Fruit fly (Drosophila melanogaster) whole organism, embryonic: ENCODE data around the gene Miga.

Experiments
- ATbp ChIP-seq: fragments of 200-800 bp; sonication (Bioruptor generic); optimal IDR thresholded peaks from 2 replicates; lab custom pipeline; 2017; ENCODE audit warnings: missing biosample characterization, mild to moderate bottlenecking, missing genetic modification characterization, missing genetic modification reagents
- BEAF-32 ChIP-seq: fragments of 200-800 bp; sonication (Bioruptor generic); optimal IDR thresholded peaks from 3 replicates; lab custom pipeline; 2017; ENCODE audit warnings: missing biosample characterization, missing genetic modification characterization, mild to moderate bottlenecking, moderate library complexity, missing genetic modification reagents
- BtbVII ChIP-seq: fragments of 200-800 bp; sonication (Bioruptor generic); optimal IDR thresholded peaks from 3 replicates; lab custom pipeline; 2017; ENCODE audit warnings: missing biosample characterization, mild to moderate bottlenecking, missing genetic modification characterization
- CG10431 ChIP-seq: fragments of 200-800 bp; sonication (Bioruptor generic); optimal IDR thresholded peaks from 3 replicates; lab custom pipeline; 2018; ENCODE audit warnings: missing biosample characterization, mild to moderate bottlenecking, missing genetic modification characterization
- CG12659 ChIP-seq: fragments of 200-800 bp; sonication (Bioruptor generic); optimal IDR thresholded peaks from 3 replicates; lab custom pipeline; 2017; ENCODE audit warnings: mild to moderate bottlenecking, missing biosample characterization, missing genetic modification reagents, missing genetic modification characterization
- CG12744 ChIP-seq: fragments of 200-800 bp; sonication (Bioruptor generic); optimal IDR thresholded peaks from 2 replicates; lab custom pipeline; 2016; ENCODE audit warnings: missing biosample characterization, missing genetic modification characterization
- CG1602 ChIP-seq: fragments of 200-800 bp; sonication (Bioruptor generic); optimal IDR thresholded peaks from 3 replicates; lab custom pipeline; 2016; ENCODE audit warnings: missing biosample characterization, missing genetic modification characterization
- CG16779 ChIP-seq: fragments of 200-800 bp; sonication (Bioruptor generic); IDR thresholded peaks from 2 replicates; pipeline ENCODE4 v1.3.6; 2022; ENCODE audit warnings: missing biosample characterization, missing genetic modification characterization
- CG16815 ChIP-seq: fragments of 200-800 bp; sonication (Bioruptor generic); optimal IDR thresholded peaks from 3 replicates; lab custom pipeline; 2017; ENCODE audit warnings: missing biosample characterization, mild to moderate bottlenecking, missing genetic modification characterization
- CG17328 ChIP-seq: fragments of 200-800 bp; sonication (Bioruptor generic); IDR thresholded peaks from 2 replicates; pipeline ENCODE4 v1.3.6; 2022; ENCODE audit warnings: missing biosample characterization, missing genetic modification characterization
- CG2129 ChIP-seq: fragments of 200-800 bp; sonication (Bioruptor generic); IDR thresholded peaks from 2 replicates; pipeline ENCODE4 v1.3.6; 2022; ENCODE audit warnings: missing biosample characterization, missing genetic modification characterization; ENCODE audit not compliant: partially characterized antibody
- CG34224 ChIP-seq: fragments of 200-800 bp; sonication (Bioruptor generic); IDR thresholded peaks from 3 replicates; pipeline ENCODE4 v1.3.6; 2022; ENCODE audit warnings: missing biosample characterization, missing genetic modification characterization; ENCODE audit not compliant: partially characterized antibody
- CG3995 ChIP-seq: fragments of 200-800 bp; sonication (Bioruptor generic); optimal IDR thresholded peaks from 3 replicates; lab custom pipeline; 2016; ENCODE audit warnings: missing biosample characterization, missing genetic modification characterization
- CG4854 ChIP-seq: fragments of 200-800 bp; sonication (Bioruptor generic); optimal IDR thresholded peaks from 2 replicates; lab custom pipeline; 2016; ENCODE audit warnings: missing biosample characterization, missing genetic modification characterization, inconsistent platforms
- CG6683 ChIP-seq: fragments of 200-800 bp; sonication (Bioruptor generic); optimal IDR thresholded peaks from 2 replicates; lab custom pipeline; 2017; ENCODE audit warnings: missing biosample characterization, mild to moderate bottlenecking, missing genetic modification characterization, missing genetic modification reagents
- CG6791 ChIP-seq: fragments of 200-800 bp; sonication (Bioruptor generic); IDR thresholded peaks from 3 replicates; pipeline ENCODE4 v1.3.6; 2022; ENCODE audit warnings: missing biosample characterization, missing genetic modification characterization; ENCODE audit not compliant: partially characterized antibody
- CG7928 ChIP-seq: fragments of 200-800 bp; sonication (Bioruptor generic); optimal IDR thresholded peaks from 2 replicates; lab custom pipeline; 2017; ENCODE audit warnings: missing biosample characterization, mild to moderate bottlenecking, missing genetic modification characterization
- CG8388 ChIP-seq: fragments of 200-800 bp; sonication (Bioruptor generic); optimal IDR thresholded peaks from 2 replicates; lab custom pipeline; 2019; ENCODE audit warnings: missing biosample characterization, mild to moderate bottlenecking, missing genetic modification characterization, moderate library complexity
- CG8944 ChIP-seq: fragments of 200-800 bp; sonication (Bioruptor generic); optimal IDR thresholded peaks from 3 replicates; lab custom pipeline; 2016; ENCODE audit warnings: missing biosample characterization, missing genetic modification characterization
- Dfd ChIP-seq, 2 experiments: fragments of >200 bp; optimal IDR thresholded peaks; 2 replicates each; lab custom pipeline; 2017; ENCODE audit warnings: missing biosample characterization in 2 of 2, missing genetic modification characterization in 2 of 2
- Fer2 ChIP-seq: fragments of 200-800 bp; sonication (Bioruptor generic); optimal IDR thresholded peaks from 2 replicates; lab custom pipeline; 2018; ENCODE audit warnings: missing biosample characterization, mild to moderate bottlenecking, missing genetic modification characterization, moderate library complexity
- GATAe ChIP-seq: fragments of 200-800 bp; sonication (Bioruptor generic); conservative IDR thresholded peaks from 2 replicates; pipeline ENCODE4 v1.3.6; 2022; ENCODE audit warnings: missing biosample characterization, missing genetic modification characterization
- HLH4C ChIP-seq: fragments of 200-800 bp; sonication (Bioruptor generic); IDR thresholded peaks from 3 replicates; pipeline ENCODE4 v1.3.6; 2022; ENCODE audit warnings: missing biosample characterization, missing genetic modification characterization; ENCODE audit not compliant: partially characterized antibody
- Hr3 ChIP-seq: fragments of 200-800 bp; sonication (Bioruptor generic); optimal IDR thresholded peaks from 3 replicates; lab custom pipeline; 2016; ENCODE audit warnings: missing biosample characterization, missing genetic modification characterization
- Hr78 ChIP-seq, 2 experiments: fragments of 200-800 bp in 1 of 2; fragments of >200 bp in 1 of 2; sonication (Bioruptor generic) in 1 of 2; optimal IDR thresholded peaks; 2 replicates each; lab custom pipeline; 2017 to 2019; ENCODE audit warnings: missing biosample characterization in 2 of 2, missing genetic modification characterization in 2 of 2, mild to moderate bottlenecking in 1 of 2, moderate library complexity in 1 of 2
- Mad ChIP-seq: fragments of 200-800 bp; sonication (Bioruptor generic); optimal IDR thresholded peaks from 2 replicates; lab custom pipeline; 2016; ENCODE audit warnings: missing biosample characterization, missing genetic modification characterization
- Oli ChIP-seq: fragments of 200-800 bp; sonication (Bioruptor generic); optimal IDR thresholded peaks from 2 replicates; lab custom pipeline; 2018; ENCODE audit warnings: missing biosample characterization, mild to moderate bottlenecking, missing genetic modification characterization, moderate library complexity
- Sox102F ChIP-seq: fragments of 200-800 bp; sonication (Bioruptor generic); optimal IDR thresholded peaks from 2 replicates; lab custom pipeline; 2018; ENCODE audit warnings: missing biosample characterization, mild to moderate bottlenecking, missing genetic modification characterization, moderate library complexity
- fd96Cb ChIP-seq: fragments of 200-800 bp; sonication (Bioruptor generic); optimal IDR thresholded peaks from 2 replicates; lab custom pipeline; 2018; ENCODE audit warnings: missing biosample characterization, mild to moderate bottlenecking, missing genetic modification characterization, moderate library complexity
- fu2 ChIP-seq: fragments of 200-800 bp; sonication (Bioruptor generic); optimal IDR thresholded peaks from 2 replicates; lab custom pipeline; 2016; ENCODE audit warnings: missing biosample characterization, missing genetic modification characterization
- grau ChIP-seq: fragments of 200-800 bp; optimal IDR thresholded peaks from 3 replicates; lab custom pipeline; 2019; ENCODE audit warnings: missing biosample characterization, mild to moderate bottlenecking, missing genetic modification characterization, moderate library complexity
- her ChIP-seq: fragments of 200-800 bp; sonication (Bioruptor generic); optimal IDR thresholded peaks from 2 replicates; lab custom pipeline; 2016; ENCODE audit warnings: missing biosample characterization, missing genetic modification characterization
- kni ChIP-seq: fragments of 200-800 bp; sonication (Bioruptor generic); optimal IDR thresholded peaks from 3 replicates; lab custom pipeline; 2017; ENCODE audit warnings: mild to moderate bottlenecking, missing biosample characterization, missing genetic modification reagents, missing genetic modification characterization
- knrl ChIP-seq: fragments of 200-800 bp; sonication (Bioruptor generic); IDR thresholded peaks from 3 replicates; pipeline ENCODE4 v1.3.6; 2022; ENCODE audit warnings: missing biosample characterization, missing genetic modification characterization; ENCODE audit not compliant: partially characterized antibody
- mirr ChIP-seq: fragments of 200-800 bp; sonication (Bioruptor generic); optimal IDR thresholded peaks from 3 replicates; lab custom pipeline; 2018; ENCODE audit warnings: missing biosample characterization, mild to moderate bottlenecking, missing genetic modification characterization
- mld ChIP-seq: fragments of 200-800 bp; sonication (Bioruptor generic); IDR thresholded peaks from 3 replicates; pipeline ENCODE4 v1.3.6; 2022; ENCODE audit warnings: missing biosample characterization, missing genetic modification characterization; ENCODE audit not compliant: partially characterized antibody
- otp ChIP-seq: fragments of 200-800 bp; sonication (Bioruptor generic); IDR thresholded peaks from 3 replicates; pipeline ENCODE4, ENCODE4 v1.3.6; 2022; ENCODE audit warnings: missing biosample characterization, missing genetic modification characterization
- row ChIP-seq: fragments of 200-800 bp; sonication (Bioruptor generic); IDR thresholded peaks from 3 replicates; pipeline ENCODE4 v1.3.6; 2022; ENCODE audit warnings: missing biosample characterization, missing genetic modification characterization
- seq ChIP-seq: fragments of 200-800 bp; sonication (Bioruptor generic); IDR thresholded peaks from 2 replicates; pipeline ENCODE4 v1.3.6; 2022; ENCODE audit warnings: missing biosample characterization, missing genetic modification characterization
- sisA ChIP-seq: fragments of 200-800 bp; sonication (Bioruptor generic); IDR thresholded peaks from 2 replicates; pipeline ENCODE4 v1.3.6; 2022; ENCODE audit warnings: missing biosample characterization, missing genetic modification characterization
- stwl ChIP-seq: fragments of 200-800 bp; sonication (Bioruptor generic); optimal IDR thresholded peaks from 3 replicates; lab custom pipeline; 2018; ENCODE audit warnings: missing biosample characterization, mild to moderate bottlenecking, missing genetic modification characterization, moderate library complexity
- sug ChIP-seq: fragments of 200-800 bp; optimal IDR thresholded peaks from 2 replicates; lab custom pipeline; 2019; ENCODE audit warnings: missing biosample characterization, mild to moderate bottlenecking, missing genetic modification characterization, moderate library complexity
- tll ChIP-seq, 2 experiments: fragments of 200-800 bp in 1 of 2; fragments of >200 bp in 1 of 2; sonication (Bioruptor generic) in 1 of 2; optimal IDR thresholded peaks; 2 replicates each; lab custom pipeline; 2017 to 2019; ENCODE audit warnings: missing biosample characterization in 2 of 2, missing genetic modification characterization in 2 of 2, mild to moderate bottlenecking in 1 of 2, moderate library complexity in 1 of 2
- ttk ChIP-seq: fragments of 200-800 bp; sonication (Bioruptor generic); IDR thresholded peaks from 2 replicates; pipeline ENCODE4 v2.1.2; 2022; ENCODE audit warnings: missing biosample characterization, missing genetic modification characterization
- unpg ChIP-seq: fragments of 200-800 bp; sonication (Bioruptor generic); optimal IDR thresholded peaks from 3 replicates; lab custom pipeline; 2018; ENCODE audit warnings: missing biosample characterization, mild to moderate bottlenecking, missing genetic modification characterization, moderate library complexity
- usp ChIP-seq: fragments of >200 bp; optimal IDR thresholded peaks from 2 replicates; lab custom pipeline; 2017; ENCODE audit warnings: missing biosample characterization, missing genetic modification characterization
- zen2 ChIP-seq: fragments of 200-800 bp; sonication (Bioruptor generic); IDR thresholded peaks from 3 replicates; pipeline ENCODE4 v1.3.6; 2022; ENCODE audit warnings: missing biosample characterization, missing genetic modification characterization; ENCODE audit not compliant: partially characterized antibody

Gene Miga

DNA sequence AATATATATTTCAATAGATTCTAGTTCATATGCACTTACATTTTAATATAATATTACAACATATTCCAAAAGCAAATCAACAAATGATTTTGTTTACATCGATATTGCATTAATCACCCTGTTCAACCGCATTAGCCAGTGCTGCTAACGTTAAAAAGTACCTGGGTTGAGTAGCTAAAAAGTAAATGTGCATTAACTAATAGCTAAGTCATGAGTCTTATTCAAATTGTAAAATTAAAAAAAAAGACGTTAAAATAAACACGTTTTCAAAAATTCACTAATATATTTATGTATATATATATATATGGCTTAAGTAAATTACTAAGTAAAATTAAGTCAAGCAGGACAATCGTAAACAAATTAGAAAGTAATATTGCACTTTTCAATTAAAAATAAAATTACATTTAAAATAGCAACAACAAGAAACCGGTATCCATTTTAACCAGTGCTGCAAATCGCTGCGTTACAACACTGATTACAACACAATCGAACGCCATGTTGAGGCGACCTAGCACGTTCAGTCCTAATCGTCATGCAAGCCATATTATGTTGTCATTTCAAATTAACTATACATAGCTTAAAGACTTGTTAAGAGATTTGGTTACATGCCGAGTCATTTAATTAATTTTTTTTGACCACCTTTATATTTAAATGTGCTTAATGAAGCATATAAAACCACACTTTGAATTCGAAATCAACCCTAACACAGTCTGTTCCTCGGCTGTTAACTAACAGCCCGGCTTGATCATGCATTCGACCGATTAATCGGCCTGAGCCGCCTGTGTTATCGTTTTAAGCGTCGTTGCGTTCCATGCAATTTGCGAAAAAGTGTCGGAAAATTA, 39.2 kb downstream of the Miga start, which contains the start of gene CG10555 (continued):
- TF ChIP-seq mld (peak; percentile 47; the same call in 1 of the 3 replicates), row (GFP tag; lab: Robert Waterston, UW) (peak; percentile 92), CG6683 (peak; percentile 32), her (GFP tag; lab: Kevin White, UChicago) (peak; percentile 77), BtbVII (GFP tag; lab: Kevin White, UChicago) (no peak), fd96Cb (tag; lab: Kevin White, UChicago) (peak; percentile 80), Hr78 (GFP tag; optimal IDR thresholded peaks at IDR 0.05; lab: Kevin White, UChicago) (no peak), ttk (GFP tag; lab: Robert Waterston, UW) (peak; percentile 79), seq (GFP tag; lab: Robert Waterston, UW) (peak; percentile 80), zen2 (peak; percentile 28; the same call in 1 of the 3 replicates), tll (GFP tag; optimal IDR thresholded peaks at IDR 0.05; lab: Kevin White, UChicago) (no peak), grau (tag; lab: Kevin White, UChicago) (peak; percentile 81), CG34224 (GFP tag; lab: Robert Waterston, UW) (peak; percentile 75), Fer2 (tag; lab: Kevin White, UChicago) (peak; percentile 70), GATAe (GFP tag; lab: Robert Waterston, UW) (peak; percentile 69), CG12744 (GFP tag; lab: Kevin White, UChicago) (peak; percentile 83), CG17328 (peak; percentile 87), ATbp (peak; percentile 43), CG16815 (GFP tag; lab: Kevin White, UChicago) (peak; percentile 89), kni (GFP tag; lab: Kevin White, UChicago) (peak; percentile 71), usp (no peak), CG8388 (peak; percentile 67), knrl (GFP tag; lab: Robert Waterston, UW) (peak; percentile 91), BEAF-32 (GFP tag; lab: Kevin White, UChicago) (peak; percentile 53), CG8944 (GFP tag; lab: Kevin White, UChicago) (peak; percentile 91), CG7928 (GFP tag; lab: Kevin White, UChicago) (peak; percentile 18), mirr (GFP tag; lab: Kevin White, UChicago) (peak; percentile 71), CG3995 (GFP tag; lab: Kevin White, UChicago) (peak; percentile 53), CG12659 (GFP tag; lab: Kevin White, UChicago) (peak; percentile 85), otp (GFP tag; lab: Robert Waterston, UW) (peak; percentile 74), Mad (GFP tag; lab: Kevin White, UChicago) (peak; percentile 90), Dfd (GFP tag; optimal IDR thresholded peaks at IDR 0.05; lab: Kevin White, UChicago) (no peak), sisA (GFP tag; lab: Robert Waterston, UW) (peak; percentile 92), CG6791 (peak; percentile 75), sug (tag; lab: Kevin White, UChicago) (peak; percentile 73), CG4854 (GFP tag; lab: Kevin White, UChicago) (peak; percentile 76), stwl (tag; lab: Kevin White, UChicago) (peak; percentile 21), HLH4C (peak; percentile 84), CG16779 (peak; percentile 69; the same call in 1 of the 2 replicates), Hr3 (GFP tag; lab: Kevin White, UChicago) (peak; percentile 89), fu2 (GFP tag; lab: Kevin White, UChicago) (peak; percentile 90), CG2129 (GFP tag; lab: Robert Waterston, UW) (peak; percentile 23; the same call in 1 of the 2 replicates), CG1602 (GFP tag; lab: Kevin White, UChicago) (peak; percentile 90), CG10431 (GFP tag; lab: Kevin White, UChicago) (peak; percentile 27), Sox102F (GFP tag; lab: Kevin White, UChicago) (peak; percentile 90), Oli (tag; lab: Kevin White, UChicago) (peak; percentile 62), unpg (peak; percentile 84)
